Worm (Caenorhabditis elegans): Measurements from ENCODE around the gene F28H7.7.

The F28H7.7 gene

DNA sequence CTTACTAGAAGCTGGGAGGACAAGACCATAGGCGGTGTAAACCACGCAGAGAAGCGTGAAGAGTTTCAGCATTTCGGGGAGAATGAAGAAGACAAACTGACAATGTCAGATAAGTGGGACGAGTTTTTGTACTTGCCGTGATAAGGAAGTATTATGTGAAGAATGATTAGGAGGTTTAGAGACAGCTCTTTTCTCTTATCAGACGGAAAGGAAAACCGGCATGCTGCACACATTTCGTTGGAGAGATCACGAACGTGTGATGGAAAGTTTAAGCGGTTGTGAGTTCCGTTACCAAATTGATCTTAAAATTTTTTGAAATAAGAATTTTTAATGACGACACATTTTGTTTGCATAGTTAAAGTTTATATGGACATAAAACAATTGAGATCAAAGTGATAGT is 3.3 kb downstream of the F28H7.7 start, which contains the start of gene F28H7.3:
TSS of gene F28H7.3 (minus strand) at position 159 of the 400 bp plus-strand sequence.
- TF ChIP-seq ztf-29 (GFP tag; IDR thresholded peaks at IDR 0.05) (no peak), med-1 (GFP tag; optimal IDR thresholded peaks at IDR 0.05; ENCODE audit: insufficient read depth) (no peak), flt-1 (GFP tag; IDR thresholded peaks at IDR 0.05) (no peak), klf-2 (GFP tag; conservative IDR thresholded peaks at IDR 0.05) (no peak), ref-1 (GFP tag; conservative IDR thresholded peaks at IDR 0.05) (no peak), tab-1 (GFP tag; IDR thresholded peaks at IDR 0.05) (no peak)

DNA sequence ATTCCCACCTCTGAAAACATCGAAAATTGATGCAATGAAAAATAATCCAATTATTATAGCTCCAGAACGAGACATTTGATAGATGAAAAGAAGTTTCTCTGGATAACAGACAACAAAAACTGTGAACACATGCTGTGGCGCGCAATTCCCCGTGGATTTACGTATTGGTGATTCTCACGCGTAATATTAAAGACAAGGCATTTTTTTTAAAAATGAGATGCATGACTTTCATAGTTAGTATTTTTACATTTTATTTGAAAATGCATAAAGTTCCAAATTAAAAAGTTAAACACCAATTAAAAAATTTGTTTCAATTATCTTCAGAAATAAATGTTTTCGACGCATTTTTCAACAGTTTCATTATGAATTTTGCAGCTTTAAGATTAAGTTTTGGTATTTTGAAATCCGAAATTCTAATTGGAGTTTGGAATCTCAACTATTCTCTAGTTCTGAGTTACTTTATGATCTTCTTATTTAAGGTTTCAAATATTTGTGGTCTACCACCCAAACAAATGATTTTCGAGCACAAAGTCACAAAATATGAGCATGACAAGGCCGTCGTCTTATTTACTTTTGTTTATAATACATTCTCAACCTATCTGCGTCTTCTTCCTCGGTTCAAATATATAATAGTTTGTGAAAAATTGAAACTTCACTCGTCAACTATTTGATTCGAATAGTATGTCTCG is 6.5 kb downstream of the F28H7.7 start, which contains the start of the genes selt-1.2 and F28H7.2:
TSS of gene selt-1.2 (minus strand) at position 101 of the 689 bp plus-strand sequence.
TSS of gene F28H7.2 (plus strand) at position 639 of the 689 bp plus-strand sequence.
- TF ChIP-seq ztf-29 (GFP tag; IDR thresholded peaks at IDR 0.05) (no peak), cog-1 (tag; optimal IDR thresholded peaks at IDR 0.05) (no peak), flt-1 (GFP tag; IDR thresholded peaks at IDR 0.05) (no peak), T22C8.4 (GFP tag; IDR thresholded peaks at IDR 0.05) (no peak), ztf-23 (GFP tag; IDR thresholded peaks at IDR 0.05) (no peak), klf-2 (GFP tag; conservative IDR thresholded peaks at IDR 0.05) (no peak), ref-1 (GFP tag; conservative IDR thresholded peaks at IDR 0.05) (no peak), tab-1 (GFP tag; IDR thresholded peaks at IDR 0.05) (no peak), med-1 (GFP tag; optimal IDR thresholded peaks at IDR 0.05; ENCODE audit: insufficient read depth) (no peak)

DNA sequence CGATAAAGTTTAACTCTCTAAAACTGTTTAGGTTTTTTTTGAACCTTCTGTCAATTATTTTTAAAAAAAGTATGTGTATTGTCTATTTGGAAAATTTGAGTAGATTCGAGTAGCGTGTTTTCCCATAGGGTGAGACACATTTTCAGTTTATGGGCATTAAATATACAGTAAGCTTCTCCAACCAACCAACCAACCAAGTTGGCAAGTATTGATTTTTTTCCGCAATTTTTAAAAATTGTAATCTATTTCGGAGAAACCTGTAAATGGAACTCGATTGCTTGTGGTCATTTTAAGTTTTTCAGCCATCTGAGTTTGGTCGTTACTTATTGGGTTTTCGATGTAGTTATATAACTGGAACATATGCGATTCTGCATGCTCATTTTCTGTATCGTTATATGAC is 8.9 kb downstream of the F28H7.7 start, which contains the start of gene srj-21:
TSS of gene srj-21 (plus strand) at position 301 of the 400 bp plus-strand sequence.
- TF ChIP-seq med-1 (GFP tag; optimal IDR thresholded peaks at IDR 0.05; ENCODE audit: insufficient read depth), result no peak
- no peak for TF ChIP-seq klf-2 (GFP tag; conservative IDR thresholded peaks at IDR 0.05)
- TF ChIP-seq tab-1 (GFP tag; IDR thresholded peaks at IDR 0.05), result no peak
- no peak for TF ChIP-seq ref-1 (GFP tag; conservative IDR thresholded peaks at IDR 0.05)
- no peak for TF ChIP-seq flt-1 (GFP tag; IDR thresholded peaks at IDR 0.05)

DNA sequence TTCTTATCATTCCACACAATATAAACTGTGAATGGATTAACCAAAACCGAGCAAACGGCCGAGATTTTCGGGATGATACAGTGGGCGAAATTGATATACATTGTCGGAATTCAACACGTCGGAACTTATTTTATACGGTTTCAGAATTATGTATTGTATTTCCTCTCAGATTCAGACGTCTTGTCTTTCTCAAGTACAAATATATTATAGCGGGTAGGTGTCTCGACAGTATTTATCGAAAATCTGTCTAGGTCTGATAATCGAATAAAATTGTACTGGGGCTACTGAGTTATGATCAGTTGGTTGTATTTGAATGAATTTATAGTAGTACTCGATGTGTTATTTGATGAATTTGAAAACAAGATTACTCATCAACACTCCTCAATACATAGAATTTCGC is 10.3 kb downstream of the F28H7.7 start, which contains the start of gene srj-22:
TSS of gene srj-22 (minus strand) at position 101 of the 400 bp plus-strand sequence.
- TF ChIP-seq ref-1 (GFP tag; conservative IDR thresholded peaks at IDR 0.05), result no peak
- TF ChIP-seq cog-1 (tag; optimal IDR thresholded peaks at IDR 0.05), result no peak
- TF ChIP-seq ztf-29 (GFP tag; IDR thresholded peaks at IDR 0.05), result no peak
- TF ChIP-seq ztf-23 (GFP tag; IDR thresholded peaks at IDR 0.05), result no peak
- no peak for TF ChIP-seq tab-1 (GFP tag; IDR thresholded peaks at IDR 0.05)

DNA sequence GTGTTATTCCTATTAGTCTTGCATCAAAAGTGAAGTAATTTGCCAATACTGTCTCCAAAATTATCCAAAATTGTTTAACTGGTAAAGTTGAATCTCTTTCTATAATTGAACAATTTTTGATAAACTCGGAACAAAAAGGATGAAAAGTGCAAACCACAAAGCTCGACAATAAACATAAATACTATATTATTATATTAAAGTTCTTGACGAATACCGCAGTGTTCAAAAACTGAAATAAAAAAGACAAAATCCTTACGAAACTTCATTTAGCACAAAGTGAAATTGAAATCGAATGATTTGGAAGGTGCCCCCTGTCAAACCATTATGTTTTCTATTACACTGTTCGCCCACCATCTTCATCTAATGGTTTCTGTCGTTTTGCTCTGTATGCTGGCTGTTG is 12.6 kb downstream of the F28H7.7 start, which contains the start of gene ZC302.3:
TSS of gene ZC302.3 (minus strand) at position 101 of the 400 bp plus-strand sequence.
- TF ChIP-seq T22C8.4 (GFP tag; IDR thresholded peaks at IDR 0.05), result no peak

DNA sequence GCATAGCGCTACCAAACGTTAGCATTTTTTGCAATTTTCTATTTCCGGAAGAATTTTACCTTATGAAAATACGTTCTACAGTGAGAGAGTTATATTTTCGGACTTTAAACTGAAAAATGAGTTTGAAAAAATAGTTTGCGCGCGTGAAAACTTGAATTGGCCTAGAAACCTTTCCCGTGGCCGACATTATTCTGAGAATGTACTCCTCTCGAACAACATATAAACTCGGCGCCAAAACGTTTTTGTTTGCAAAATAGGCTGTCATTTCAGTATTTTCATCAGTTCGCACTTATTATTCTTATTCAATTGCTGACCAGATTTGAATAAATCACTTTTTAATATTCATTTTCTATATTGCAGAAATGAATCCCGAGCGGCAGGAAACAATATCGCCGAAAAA is 17.2 kb downstream of the F28H7.7 start, which contains the start of the genes mre-11 and wdr-5.3:
TSS of gene mre-11 (minus strand) at position 113 of the 400 bp plus-strand sequence.
TSS of gene wdr-5.3 (plus strand) at position 361 of the 400 bp plus-strand sequence.
- no peak for TF ChIP-seq T22C8.4 (GFP tag; IDR thresholded peaks at IDR 0.05)

DNA sequence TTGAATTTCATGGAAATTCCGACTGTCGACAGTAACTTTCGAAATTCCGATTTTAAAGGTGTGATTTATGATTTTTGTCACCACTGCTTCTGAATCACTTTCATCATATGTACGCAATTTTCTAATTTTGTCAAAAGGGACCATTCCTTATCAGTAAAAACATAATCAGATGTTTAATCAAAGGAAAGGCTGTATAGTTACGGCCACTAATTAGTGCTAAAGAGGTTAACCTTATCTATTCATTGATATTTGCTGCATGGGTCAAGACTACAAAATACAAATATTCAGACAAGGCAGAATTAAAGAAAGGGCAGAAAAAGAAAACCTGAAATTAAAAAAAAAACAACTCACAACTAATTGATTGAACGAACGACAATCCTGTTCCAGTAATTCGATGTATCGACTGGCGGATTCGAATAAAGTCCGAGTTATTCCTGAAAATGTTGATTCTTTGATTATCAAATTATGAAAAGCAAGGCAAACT is 21.9 kb downstream of the F28H7.7 start, which contains the start of gene T28B11.1:
TSS of gene T28B11.1 (minus strand) at position 434 of the 484 bp plus-strand sequence.
- no peak for TF ChIP-seq tab-1 (GFP tag; IDR thresholded peaks at IDR 0.05)
- no peak for TF ChIP-seq klf-2 (GFP tag; conservative IDR thresholded peaks at IDR 0.05)
- no peak for TF ChIP-seq ref-1 (GFP tag; conservative IDR thresholded peaks at IDR 0.05)
- TF ChIP-seq ztf-23 (GFP tag; IDR thresholded peaks at IDR 0.05), result no peak

DNA sequence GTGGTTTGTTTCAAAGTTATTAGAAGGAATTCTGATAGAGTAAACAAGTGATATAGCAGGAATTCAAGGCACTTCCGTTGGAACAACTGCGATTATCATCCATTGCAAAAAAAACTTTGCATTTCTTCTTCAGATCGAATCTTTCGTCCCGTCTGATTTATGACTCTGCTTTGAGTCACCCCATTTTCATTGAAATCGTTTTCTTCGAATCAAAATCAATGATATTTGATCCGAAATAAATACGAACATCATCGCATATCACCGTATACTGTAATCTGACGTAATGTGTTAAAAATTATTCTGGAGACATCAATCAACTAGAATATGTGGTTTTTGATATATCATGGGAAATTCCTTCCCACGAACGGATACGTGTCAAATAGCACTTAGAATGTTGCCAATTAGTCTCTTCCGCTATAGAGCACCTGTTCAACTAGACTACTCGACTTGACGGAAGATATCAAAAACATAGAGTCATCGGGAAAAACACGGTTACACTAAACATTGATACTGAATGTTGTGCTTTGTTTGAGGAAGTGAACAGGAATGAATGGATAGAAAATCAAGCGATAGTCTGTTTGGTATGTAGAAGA is 23.0 kb downstream of the F28H7.7 start:
- TF ChIP-seq ztf-29 (GFP tag; IDR thresholded peaks at IDR 0.05), result no peak
- TF ChIP-seq med-1 (GFP tag; optimal IDR thresholded peaks at IDR 0.05; ENCODE audit: insufficient read depth), result no peak
- TF ChIP-seq tab-1 (GFP tag; IDR thresholded peaks at IDR 0.05), result no peak
- no peak for TF ChIP-seq ref-1 (GFP tag; conservative IDR thresholded peaks at IDR 0.05)
- no peak for TF ChIP-seq ztf-23 (GFP tag; IDR thresholded peaks at IDR 0.05)
- TF ChIP-seq klf-2 (GFP tag; conservative IDR thresholded peaks at IDR 0.05), result no peak
- no peak for TF ChIP-seq cog-1 (tag; optimal IDR thresholded peaks at IDR 0.05)
- TF ChIP-seq flt-1 (GFP tag; IDR thresholded peaks at IDR 0.05), result no peak
- no peak for TF ChIP-seq T22C8.4 (GFP tag; IDR thresholded peaks at IDR 0.05)

DNA sequence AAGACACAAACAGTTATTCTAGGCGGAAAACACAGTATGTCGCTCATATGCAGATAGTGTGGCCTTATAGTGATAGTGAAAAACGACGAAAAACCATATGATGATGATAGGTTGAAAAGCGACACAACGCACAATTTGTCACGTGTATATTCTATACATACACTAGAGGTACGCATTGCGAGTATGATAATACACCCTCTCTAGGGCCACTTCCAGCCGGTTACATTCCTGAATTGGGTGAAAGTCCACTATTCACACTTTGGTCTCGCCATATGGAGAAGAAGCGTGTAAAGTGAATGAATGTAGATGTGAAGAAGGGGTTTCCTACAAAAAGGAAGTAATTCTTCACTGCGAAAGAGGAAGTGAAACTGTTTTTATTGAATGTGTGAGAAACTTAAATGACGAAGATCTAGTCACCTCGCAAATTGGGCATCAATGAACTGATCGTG is 24.5 kb downstream of the F28H7.7 start:
- TF ChIP-seq med-1 (GFP tag; optimal IDR thresholded peaks at IDR 0.05; ENCODE audit: insufficient read depth), result no peak
- TF ChIP-seq klf-2 (GFP tag; conservative IDR thresholded peaks at IDR 0.05), result no peak
- no peak for TF ChIP-seq ztf-23 (GFP tag; IDR thresholded peaks at IDR 0.05)
- no peak for TF ChIP-seq tab-1 (GFP tag; IDR thresholded peaks at IDR 0.05)
- TF ChIP-seq ztf-29 (GFP tag; IDR thresholded peaks at IDR 0.05), result no peak
- no peak for TF ChIP-seq flt-1 (GFP tag; IDR thresholded peaks at IDR 0.05)
- no peak for TF ChIP-seq ref-1 (GFP tag; conservative IDR thresholded peaks at IDR 0.05)
- no peak for TF ChIP-seq T22C8.4 (GFP tag; IDR thresholded peaks at IDR 0.05)
- no peak for TF ChIP-seq cog-1 (tag; optimal IDR thresholded peaks at IDR 0.05)

DNA sequence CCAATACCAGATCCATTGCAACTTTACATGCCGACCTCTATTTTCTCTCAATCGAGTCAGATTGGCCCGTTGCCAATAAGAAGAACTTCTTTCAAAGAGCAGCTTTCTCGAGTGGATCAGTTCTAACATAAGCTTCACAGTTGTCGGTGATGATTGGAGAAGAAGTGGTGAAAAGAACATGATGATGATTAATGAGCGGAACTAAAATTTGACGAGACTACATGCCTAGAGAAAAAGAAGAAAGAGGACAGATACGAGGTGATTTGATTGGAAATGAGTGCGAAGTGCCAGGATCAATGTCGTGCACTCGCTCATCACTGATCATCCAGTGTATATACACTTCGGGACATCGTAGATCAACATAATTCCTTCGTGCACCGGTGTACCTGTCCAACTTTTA is 26.3 kb downstream of the F28H7.7 start:
- TF ChIP-seq cog-1 (tag; optimal IDR thresholded peaks at IDR 0.05) (no peak), med-1 (GFP tag; optimal IDR thresholded peaks at IDR 0.05; ENCODE audit: insufficient read depth) (no peak), tab-1 (GFP tag; IDR thresholded peaks at IDR 0.05) (no peak), flt-1 (GFP tag; IDR thresholded peaks at IDR 0.05) (no peak), ztf-29 (GFP tag; IDR thresholded peaks at IDR 0.05) (no peak), ref-1 (GFP tag; conservative IDR thresholded peaks at IDR 0.05) (no peak), ztf-23 (GFP tag; IDR thresholded peaks at IDR 0.05) (no peak), T22C8.4 (GFP tag; IDR thresholded peaks at IDR 0.05) (no peak), klf-2 (GFP tag; conservative IDR thresholded peaks at IDR 0.05) (no peak)
